Worm (Caenorhabditis elegans) whole organism, mixed stage, embryonic: ENCODE results near the gene ccch-1.
A peak's percentile ranks its signal among the peaks of the same experiment; 100 is the strongest.

Experiments
- M03D4.4 ChIP-seq: sonication (generic microtip); optimal IDR thresholded peaks from 2 replicates; lab custom pipeline; 2017; ENCODE audit warnings: mild to moderate bottlenecking, missing genetic modification characterization, missing compliant biosample characterization
- blmp-1 ChIP-seq: fragments of 150-350 bp; optimal IDR thresholded peaks from 2 replicates; lab custom pipeline; 2014; ENCODE audit warnings: missing biosample characterization, missing genetic modification characterization
- ceh-39 ChIP-seq: fragments of 150-350 bp; optimal IDR thresholded peaks from 2 replicates; lab custom pipeline; 2014; ENCODE audit warnings: missing biosample characterization, missing genetic modification characterization
- ceh-43 ChIP-seq: fragments of 200-800 bp; sonication (Bioruptor generic); optimal IDR thresholded peaks from 2 replicates; lab custom pipeline; 2018; ENCODE audit warnings: mild to moderate bottlenecking, missing genetic modification characterization, moderate library complexity, missing compliant biosample characterization
- ceh-83 ChIP-seq: fragments of 200-800 bp; sonication (Bioruptor generic); optimal IDR thresholded peaks from 2 replicates; lab custom pipeline; 2018; ENCODE audit warnings: mild to moderate bottlenecking, missing genetic modification characterization, missing compliant biosample characterization
- ces-1 ChIP-seq: fragments of 150-350 bp; optimal IDR thresholded peaks from 2 replicates; lab custom pipeline; 2014; ENCODE audit warnings: missing biosample characterization, missing genetic modification reagents, missing genetic modification characterization
- cnd-1 ChIP-seq: fragments of 200-800 bp; sonication (Bioruptor generic); optimal IDR thresholded peaks from 2 replicates; lab custom pipeline; 2018; ENCODE audit warnings: mild to moderate bottlenecking, missing genetic modification characterization, missing compliant biosample characterization
- drap-1 ChIP-seq: fragments of 200-800 bp; sonication (Bioruptor generic); optimal IDR thresholded peaks from 3 replicates; lab custom pipeline; 2018; ENCODE audit warnings: mild to moderate bottlenecking, missing genetic modification characterization, missing compliant biosample characterization
- elt-1 ChIP-seq: sonication (generic microtip); optimal IDR thresholded peaks from 2 replicates; lab custom pipeline; 2017; ENCODE audit warnings: missing genetic modification characterization, mild to moderate bottlenecking, missing compliant biosample characterization, antibody characterized with exemption, moderate library complexity, borderline replicate concordance; ENCODE audit not compliant: insufficient read depth
- elt-3 ChIP-seq: fragments of 150-350 bp; optimal IDR thresholded peaks from 2 replicates; lab custom pipeline; 2014; ENCODE audit warnings: missing biosample characterization, missing genetic modification characterization
- flh-1 ChIP-seq: fragments of 200-800 bp; sonication (Bioruptor generic); optimal IDR thresholded peaks from 2 replicates; lab custom pipeline; 2018; ENCODE audit warnings: mild to moderate bottlenecking, missing genetic modification characterization, moderate library complexity, missing compliant biosample characterization
- ham-2 ChIP-seq: fragments of 200-800 bp; sonication (Bioruptor generic); optimal IDR thresholded peaks from 2 replicates; lab custom pipeline; 2018; ENCODE audit warnings: mild to moderate bottlenecking, missing genetic modification characterization, missing compliant biosample characterization
- hlh-1 ChIP-seq: fragments of 150-350 bp; optimal IDR thresholded peaks from 2 replicates; lab custom pipeline; 2014; ENCODE audit warnings: missing biosample characterization, missing genetic modification reagents, missing genetic modification characterization
- lin-13 ChIP-seq: fragments of 150-350 bp; optimal IDR thresholded peaks from 2 replicates; lab custom pipeline; 2014; ENCODE audit warnings: missing biosample characterization, missing genetic modification characterization
- lin-32 ChIP-seq: fragments of 200-800 bp; sonication (Bioruptor generic); optimal IDR thresholded peaks from 2 replicates; lab custom pipeline; 2018; ENCODE audit warnings: mild to moderate bottlenecking, missing genetic modification characterization, missing compliant biosample characterization
- mab-5 ChIP-seq: fragments of 150-350 bp; optimal IDR thresholded peaks from 2 replicates; lab custom pipeline; 2014; ENCODE audit warnings: missing biosample characterization, missing genetic modification characterization
- nhr-12 ChIP-seq: fragments of 150-350 bp; optimal IDR thresholded peaks from 2 replicates; lab custom pipeline; 2014; ENCODE audit warnings: missing biosample characterization, missing genetic modification characterization
- nhr-237 ChIP-seq: fragments of 150-350 bp; optimal IDR thresholded peaks from 2 replicates; lab custom pipeline; 2014; ENCODE audit warnings: missing biosample characterization, missing genetic modification characterization
- nhr-28 ChIP-seq: fragments of 150-350 bp; optimal IDR thresholded peaks from 2 replicates; lab custom pipeline; 2014; ENCODE audit warnings: missing biosample characterization, missing genetic modification characterization
- pha-4 ChIP-seq: fragments of 150-350 bp; optimal IDR thresholded peaks from 2 replicates; lab custom pipeline; 2018; ENCODE audit warnings: missing biosample characterization, missing genetic modification reagents, missing genetic modification characterization
- sem-2 ChIP-seq: fragments of 200-800 bp; sonication (Bioruptor generic); optimal IDR thresholded peaks from 2 replicates; lab custom pipeline; 2018; ENCODE audit warnings: mild to moderate bottlenecking, missing genetic modification characterization, missing compliant biosample characterization
- sptf-1 ChIP-seq: sonication (generic microtip); optimal IDR thresholded peaks from 2 replicates; lab custom pipeline; 2017; ENCODE audit warnings: mild to moderate bottlenecking, missing genetic modification characterization, moderate library complexity, missing compliant biosample characterization
- tbx-8 ChIP-seq: fragments of 200-800 bp; sonication (Bioruptor generic); optimal IDR thresholded peaks from 2 replicates; lab custom pipeline; 2018; ENCODE audit warnings: mild to moderate bottlenecking, missing genetic modification characterization, moderate library complexity, missing compliant biosample characterization
- unc-120 ChIP-seq: sonication (generic microtip); optimal IDR thresholded peaks from 2 replicates; lab custom pipeline; 2017; ENCODE audit warnings: missing genetic modification characterization, missing compliant biosample characterization; ENCODE audit not compliant: poor library complexity, severe bottlenecking
- unc-62 ChIP-seq: fragments of 150-350 bp; optimal IDR thresholded peaks from 2 replicates; lab custom pipeline; 2014; ENCODE audit warnings: missing biosample characterization, missing genetic modification reagents, missing genetic modification characterization
- zip-8 ChIP-seq: fragments of 150-350 bp; optimal IDR thresholded peaks from 2 replicates; lab custom pipeline; 2014; ENCODE audit warnings: missing biosample characterization, missing genetic modification characterization
- ztf-11 ChIP-seq: fragments of 150-350 bp; optimal IDR thresholded peaks from 2 replicates; lab custom pipeline; 2014; ENCODE audit warnings: missing biosample characterization, missing genetic modification characterization

Gene ccch-1

ce11 chrV:11528633-11529327 is 1.1 kb downstream of the ccch-1 start:
- TF ChIP-seq hlh-1 (tag; lab: Kevin White, UChicago) (peak; percentile 11), lin-32 (GFP tag; lab: Kevin White, UChicago) (no peak), cnd-1 (tag; lab: Kevin White, UChicago) (no peak), sptf-1 (tag; lab: Kevin White, UChicago) (no peak), unc-120 (peak; percentile 19)

ce11 chrV:11529541-11529940 is 1.9 kb downstream of the ccch-1 start:
- no peak for TF ChIP-seq elt-1
- peak; percentile 27 for TF ChIP-seq nhr-237

ce11 chrV:11531100-11531499 is 3.5 kb downstream of the ccch-1 start:
- no peak for TF ChIP-seq mab-5 (tag; lab: Kevin White, UChicago)
- no peak for TF ChIP-seq unc-120
- no peak for TF ChIP-seq lin-13 (tag; lab: Kevin White, UChicago)
- no peak for TF ChIP-seq ceh-83
- TF ChIP-seq elt-1: no peak
- no peak for TF ChIP-seq nhr-12 (tag; lab: Kevin White, UChicago)
- no peak for TF ChIP-seq sptf-1 (tag; lab: Kevin White, UChicago)
- no peak for TF ChIP-seq blmp-1
- TF ChIP-seq drap-1 (GFP tag; lab: Kevin White, UChicago): no peak
- TF ChIP-seq unc-62 (GFP tag; lab: Kevin White, UChicago): no peak
- TF ChIP-seq hlh-1 (tag; lab: Kevin White, UChicago): no peak
- TF ChIP-seq ces-1 (GFP tag; lab: Kevin White, UChicago): no peak
- TF ChIP-seq cnd-1 (tag; lab: Kevin White, UChicago): no peak
- no peak for TF ChIP-seq ceh-43 (GFP tag; lab: Kevin White, UChicago)

- peak; percentile 79 for TF ChIP-seq unc-120
- TF ChIP-seq unc-62 (GFP tag; lab: Kevin White, UChicago): peak; percentile 58
- TF ChIP-seq flh-1: no peak
- peak; percentile 10 for TF ChIP-seq ceh-83
- TF ChIP-seq ces-1 (GFP tag; lab: Kevin White, UChicago): no peak
- TF ChIP-seq nhr-237: peak; percentile 16
- TF ChIP-seq sptf-1 (tag; lab: Kevin White, UChicago): peak; percentile 20
- no peak for TF ChIP-seq tbx-8 (GFP tag; lab: Kevin White, UChicago)
- TF ChIP-seq hlh-1 (tag; lab: Kevin White, UChicago): peak; percentile 96
These were observed 4.4 kb downstream of the ccch-1 start for ce11 chrV:11531831-11532534.

- TF ChIP-seq ztf-11 (tag; lab: Kevin White, UChicago) (no peak), ceh-39 (no peak), sem-2 (GFP tag; lab: Kevin White, UChicago) (no peak), unc-62 (GFP tag; lab: Kevin White, UChicago) (no peak), M03D4.4 (tag; lab: Kevin White, UChicago) (no peak), pha-4 (tag; lab: Kevin White, UChicago) (no peak), ceh-83 (no peak), ces-1 (GFP tag; lab: Kevin White, UChicago) (no peak), sptf-1 (tag; lab: Kevin White, UChicago) (no peak), nhr-237 (no peak), mab-5 (tag; lab: Kevin White, UChicago) (no peak), lin-32 (GFP tag; lab: Kevin White, UChicago) (no peak), blmp-1 (no peak), drap-1 (GFP tag; lab: Kevin White, UChicago) (no peak), tbx-8 (GFP tag; lab: Kevin White, UChicago) (no peak), ham-2 (no peak), flh-1 (no peak)
These were observed 4.9 kb downstream of the ccch-1 start for ce11 chrV:11532535-11532853.

- TF ChIP-seq nhr-12 (tag; lab: Kevin White, UChicago): no peak
- peak; percentile 30 for TF ChIP-seq ham-2
- no peak for TF ChIP-seq nhr-237
- TF ChIP-seq sptf-1 (tag; lab: Kevin White, UChicago): peak; percentile 14
- peak; percentile 30 for TF ChIP-seq zip-8
- TF ChIP-seq drap-1 (GFP tag; lab: Kevin White, UChicago): no peak
- no peak for TF ChIP-seq nhr-28
- peak; percentile 11 for TF ChIP-seq elt-3 (tag; lab: Kevin White, UChicago)
- peak; percentile 96 for TF ChIP-seq blmp-1
These were observed 5.3 kb downstream of the ccch-1 start for ce11 chrV:11532964-11533363.
